Worm (Caenorhabditis elegans): ENCODE results near the gene abts-3.

ce11 chrII:6190770-6191169, 58.1 kb downstream of the abts-3 start:
- TF ChIP-seq lin-11 (tag; optimal IDR thresholded peaks at IDR 0.05): no peak
- no peak for TF ChIP-seq pha-4 (tag; optimal IDR thresholded peaks at IDR 0.05)
- TF ChIP-seq eyg-1 (tag; optimal IDR thresholded peaks at IDR 0.05): no peak
- no peak for TF ChIP-seq nfya-1 (tag; optimal IDR thresholded peaks at IDR 0.05)
- TF ChIP-seq ceh-19 (GFP tag; optimal IDR thresholded peaks at IDR 0.05): no peak
- no peak for TF ChIP-seq pqm-1 (tag; optimal IDR thresholded peaks at IDR 0.05)
- TF ChIP-seq nhr-11 (tag; optimal IDR thresholded peaks at IDR 0.05): no peak
- TF ChIP-seq dve-1 (tag; optimal IDR thresholded peaks at IDR 0.05): no peak
- TF ChIP-seq hlh-30 (tag; optimal IDR thresholded peaks at IDR 0.05; ENCODE audit: insufficient read depth): no peak
- no peak for TF ChIP-seq T23F11.4 (GFP tag; optimal IDR thresholded peaks at IDR 0.05)
- TF ChIP-seq F13H6.1 (tag; optimal IDR thresholded peaks at IDR 0.05): no peak

Measured in whole organism, late embryonic.